Fruit fly (Drosophila melanogaster): ENCODE data around the gene Gpdh1.

DNA sequence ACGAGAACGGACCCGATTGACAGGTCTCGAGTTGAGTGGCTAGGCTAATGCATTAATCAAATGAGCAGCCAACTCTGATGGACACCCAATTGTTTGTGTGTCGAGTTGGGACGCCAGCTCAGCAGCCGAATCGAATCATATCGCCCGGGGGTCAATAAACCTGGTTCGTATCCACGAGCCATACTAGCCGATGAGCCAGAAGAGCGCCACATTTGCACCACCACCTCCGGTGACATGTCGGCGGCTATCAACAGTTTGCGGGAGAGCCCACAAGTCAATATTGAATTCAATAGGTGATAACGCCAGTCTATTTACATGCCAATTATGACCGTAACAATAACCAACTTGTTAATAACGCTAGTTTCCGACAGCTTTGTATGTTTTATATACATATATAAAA, 30.7 kb downstream of the Gpdh1 start:
- no peak for TF ChIP-seq Sin3A (optimal IDR thresholded peaks at IDR 0.05)
- TF ChIP-seq Myc (optimal IDR thresholded peaks at IDR 0.05): no peak
- TF ChIP-seq psq (optimal IDR thresholded peaks at IDR 0.05): no peak
- no peak for TF ChIP-seq h (optimal IDR thresholded peaks at IDR 0.05)
